Worm (Caenorhabditis elegans): ENCODE data around the gene T19C4.5.

Gene T19C4.5

DNA sequence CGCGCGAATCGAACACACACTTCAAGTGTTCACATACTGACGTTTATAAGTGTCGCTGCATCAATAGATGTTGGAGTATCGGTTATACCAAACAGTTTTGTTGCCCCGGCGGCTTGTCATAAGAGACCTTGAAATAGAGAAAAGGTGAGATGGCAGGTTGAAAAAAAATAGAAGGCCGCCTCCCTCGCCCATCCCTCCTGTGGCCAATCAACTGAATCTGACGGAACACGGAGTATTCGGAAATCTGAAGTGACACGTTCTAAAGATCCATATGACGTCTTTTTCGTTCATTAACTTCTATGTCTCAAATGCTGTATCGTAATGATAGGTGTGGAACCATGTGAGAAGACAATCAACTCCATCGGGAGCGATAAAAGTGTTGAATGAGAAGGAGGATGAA lies 27.5 kb downstream of the T19C4.5 start:
- no peak for TF ChIP-seq unc-55 (GFP tag; optimal IDR thresholded peaks at IDR 0.05)
- no peak for TF ChIP-seq fos-1 (tag; optimal IDR thresholded peaks at IDR 0.05)
- no peak for TF ChIP-seq nhr-25 (tag; optimal IDR thresholded peaks at IDR 0.05)
- no peak for TF ChIP-seq peb-1 (tag; optimal IDR thresholded peaks at IDR 0.05)
- TF ChIP-seq sem-4 (tag; optimal IDR thresholded peaks at IDR 0.05) = no peak
- TF ChIP-seq nhr-12 (tag; optimal IDR thresholded peaks at IDR 0.05) = no peak
- no peak for TF ChIP-seq crh-2 (tag; optimal IDR thresholded peaks at IDR 0.05)
- no peak for TF ChIP-seq nhr-10 (tag; optimal IDR thresholded peaks at IDR 0.05)
- no peak for TF ChIP-seq lin-39 (tag; optimal IDR thresholded peaks at IDR 0.05)
- TF ChIP-seq ama-1 (optimal IDR thresholded peaks at IDR 0.05) = no peak

DNA sequence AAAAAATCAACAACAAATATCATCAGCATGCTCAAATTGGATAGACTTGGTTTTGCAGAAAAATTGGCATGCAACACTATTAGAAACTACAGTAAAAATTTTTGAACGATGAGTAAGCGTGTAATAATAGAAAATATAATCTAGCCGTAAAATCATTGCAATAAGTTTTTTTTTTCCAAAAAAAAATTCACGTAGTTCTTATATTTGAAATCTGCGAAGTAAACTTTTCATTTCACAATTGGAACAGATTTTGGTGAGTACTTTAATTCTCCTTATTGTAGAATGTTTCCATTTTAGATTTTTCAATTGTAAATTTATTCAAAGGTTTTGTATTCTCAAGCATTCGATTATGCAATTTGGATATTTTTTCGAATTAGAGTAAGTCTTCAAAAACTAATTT lies 28.3 kb downstream of the T19C4.5 start, which contains the start of gene K10D6.3:
Gene K10D6.3, plus strand, starts transcription at position 301 of the 400 bp plus-strand sequence.
- TF ChIP-seq lin-39 (tag; optimal IDR thresholded peaks at IDR 0.05) = no peak
- no peak for TF ChIP-seq nhr-237 (tag; optimal IDR thresholded peaks at IDR 0.05)
- TF ChIP-seq nhr-10 (tag; optimal IDR thresholded peaks at IDR 0.05) = no peak
- no peak for TF ChIP-seq elt-3 (tag; optimal IDR thresholded peaks at IDR 0.05)
- TF ChIP-seq mdl-1 (tag; optimal IDR thresholded peaks at IDR 0.05) = no peak
- TF ChIP-seq nhr-21 (tag; optimal IDR thresholded peaks at IDR 0.05) = no peak
- TF ChIP-seq ceh-82 (tag; optimal IDR thresholded peaks at IDR 0.05) = no peak
- TF ChIP-seq sma-9 (GFP tag; optimal IDR thresholded peaks at IDR 0.05) = no peak
- no peak for TF ChIP-seq sma-9 (tag; optimal IDR thresholded peaks at IDR 0.05)
- TF ChIP-seq nhr-11 (tag; optimal IDR thresholded peaks at IDR 0.05) = no peak
- no peak for TF ChIP-seq mab-5 (tag; optimal IDR thresholded peaks at IDR 0.05)
- no peak for TF ChIP-seq unc-39 (tag; optimal IDR thresholded peaks at IDR 0.05)
- TF ChIP-seq zag-1 (tag; optimal IDR thresholded peaks at IDR 0.05) = no peak
- TF ChIP-seq crh-2 (tag; optimal IDR thresholded peaks at IDR 0.05) = no peak
- no peak for TF ChIP-seq skn-1 (tag; optimal IDR thresholded peaks at IDR 0.05)
- no peak for TF ChIP-seq ztf-4 (tag; optimal IDR thresholded peaks at IDR 0.05)
- TF ChIP-seq lin-11 (tag; optimal IDR thresholded peaks at IDR 0.05) = no peak

DNA sequence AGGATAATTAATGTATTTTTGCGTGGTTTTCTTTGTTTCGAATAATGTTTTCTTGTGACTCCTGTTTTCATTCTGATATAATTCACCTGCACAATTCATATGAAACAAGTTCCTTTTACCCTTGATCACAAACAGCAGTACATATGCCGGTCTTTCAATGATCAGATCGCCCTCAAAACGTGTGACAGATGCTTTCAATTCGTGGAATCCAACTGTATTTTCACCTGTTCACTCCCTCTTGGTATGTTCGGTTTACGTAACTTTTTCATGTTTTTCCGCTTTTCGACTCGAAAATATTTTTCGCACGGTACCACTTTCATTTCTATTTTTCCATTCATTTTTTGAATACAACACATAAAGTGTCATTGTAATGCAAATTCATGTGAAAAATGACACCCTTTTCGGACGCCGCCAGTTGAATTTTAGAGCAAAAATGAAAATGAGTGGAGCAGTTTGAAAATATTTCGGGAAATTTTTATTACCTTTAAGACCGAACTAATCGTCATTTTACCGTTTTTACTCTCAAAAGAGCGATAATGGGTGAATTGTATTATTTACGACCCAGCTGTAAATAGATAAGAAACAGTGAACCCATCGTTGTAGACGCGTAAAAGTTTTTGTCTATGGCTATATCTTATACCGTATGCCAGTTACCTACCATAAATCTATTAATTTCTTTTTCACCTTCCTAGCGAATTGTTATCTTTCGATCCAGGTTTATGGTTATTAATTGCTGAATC lies 30.0 kb downstream of the T19C4.5 start, which contains the start of gene K10D6.4:
Gene K10D6.4, plus strand, starts transcription at position 100 of the 740 bp plus-strand sequence.
- TF ChIP-seq lin-11 (tag; optimal IDR thresholded peaks at IDR 0.05) (peak; percentile 5), nhr-11 (tag; optimal IDR thresholded peaks at IDR 0.05) (no peak), fos-1 (tag; optimal IDR thresholded peaks at IDR 0.05) (peak; percentile 47)

- TF ChIP-seq egl-27 (tag; optimal IDR thresholded peaks at IDR 0.05) = no peak
- no peak for TF ChIP-seq unc-55 (GFP tag; optimal IDR thresholded peaks at IDR 0.05)
- TF ChIP-seq blmp-1 (tag; optimal IDR thresholded peaks at IDR 0.05; ENCODE audit: insufficient read depth) = no peak
- no peak for TF ChIP-seq peb-1 (tag; optimal IDR thresholded peaks at IDR 0.05)
These were observed 32.4 kb downstream of the T19C4.5 start for ce11 chrV:11204452-11204851.

DNA sequence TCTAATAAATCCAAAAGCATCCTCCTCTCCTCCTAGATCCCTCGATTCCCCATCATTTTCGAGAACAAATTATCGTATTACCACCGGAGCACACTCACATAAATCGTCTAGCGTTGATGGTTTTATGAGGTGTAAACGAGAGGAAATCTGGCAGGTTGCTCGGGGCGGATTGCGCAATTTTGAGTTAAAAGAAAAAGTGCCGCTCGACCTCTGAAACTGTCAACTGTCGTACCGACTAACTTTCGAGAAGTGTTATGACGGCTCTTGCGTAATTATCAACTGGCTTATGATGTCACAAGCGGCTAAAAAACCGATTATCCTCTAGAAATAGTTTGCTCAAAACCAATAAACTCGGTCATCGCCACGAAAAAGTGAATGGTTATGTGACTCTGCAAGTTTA lies 34.5 kb downstream of the T19C4.5 start:
- no peak for TF ChIP-seq C34F6.9 (tag; optimal IDR thresholded peaks at IDR 0.05)
- TF ChIP-seq fos-1 (tag; optimal IDR thresholded peaks at IDR 0.05) = no peak
- no peak for TF ChIP-seq R02D3.7 (tag; optimal IDR thresholded peaks at IDR 0.05)

DNA sequence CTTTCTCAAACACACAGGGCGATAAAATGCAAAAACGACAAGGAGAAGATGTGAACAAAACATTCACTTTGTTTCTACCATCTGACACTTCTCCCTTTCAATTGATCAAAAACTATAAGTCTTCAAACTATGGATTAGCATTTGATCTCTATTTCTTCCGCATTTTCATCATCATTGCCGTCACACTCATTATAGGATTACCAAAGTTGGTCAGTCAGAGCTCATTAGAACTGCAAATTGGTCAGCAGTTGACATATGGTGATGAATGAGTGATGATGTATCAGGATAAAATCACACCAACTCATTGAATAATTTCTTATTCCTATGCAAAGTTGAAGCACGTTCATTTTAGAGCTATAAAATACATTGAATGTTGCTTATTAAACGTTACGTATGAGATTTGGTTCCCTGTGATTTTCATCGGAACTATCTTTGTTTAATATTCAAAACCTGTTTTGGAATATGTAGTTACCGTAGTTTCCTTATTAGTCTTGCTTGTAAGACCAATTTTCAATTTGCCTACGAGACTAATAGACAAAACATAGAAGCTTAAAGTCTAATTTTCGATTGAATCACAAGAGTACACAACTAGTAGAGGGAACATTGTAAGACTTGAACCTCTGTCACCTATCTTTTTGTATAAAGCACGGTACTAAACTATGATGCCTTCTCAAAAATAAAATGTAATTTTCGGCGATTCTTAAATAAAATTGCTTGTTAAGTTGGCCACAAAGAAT lies 37.6 kb downstream of the T19C4.5 start:
- TF ChIP-seq nhr-237 (tag; optimal IDR thresholded peaks at IDR 0.05) = no peak
- TF ChIP-seq R02D3.7 (tag; optimal IDR thresholded peaks at IDR 0.05) = no peak

ce11 chrV:11211323-11211722 lies 39.3 kb downstream of the T19C4.5 start:
- TF ChIP-seq sma-3 (GFP tag; optimal IDR thresholded peaks at IDR 0.05) (no peak), nhr-12 (tag; optimal IDR thresholded peaks at IDR 0.05) (no peak), aly-2 (tag; optimal IDR thresholded peaks at IDR 0.05) (no peak), nhr-21 (tag; optimal IDR thresholded peaks at IDR 0.05) (no peak), mbf-1 (tag; optimal IDR thresholded peaks at IDR 0.05) (no peak), elt-1 (tag; optimal IDR thresholded peaks at IDR 0.05) (no peak), nhr-129 (tag; optimal IDR thresholded peaks at IDR 0.05) (no peak), lin-13 (GFP tag; optimal IDR thresholded peaks at IDR 0.05) (no peak), snpc-4 (tag; optimal IDR thresholded peaks at IDR 0.05) (no peak), sma-9 (GFP tag; optimal IDR thresholded peaks at IDR 0.05) (no peak), sma-9 (tag; optimal IDR thresholded peaks at IDR 0.05) (no peak), nhr-10 (tag; optimal IDR thresholded peaks at IDR 0.05) (no peak), lin-11 (tag; optimal IDR thresholded peaks at IDR 0.05) (no peak), ztf-11 (tag; optimal IDR thresholded peaks at IDR 0.05) (no peak), ZK546.5 (tag; optimal IDR thresholded peaks at IDR 0.05) (no peak)
